Fruit fly (Drosophila melanogaster) whole organism, embryonic: ENCODE measurements around the gene Fmr1.

Source experiments
- Antp ChIP-seq: fragments of 200-800 bp; sonication (Bioruptor generic); optimal IDR thresholded peaks from 3 replicates; lab custom pipeline; 2016; ENCODE audit warnings: missing biosample characterization, missing genetic modification characterization
- C15 ChIP-seq: fragments of 200-800 bp; sonication (Bioruptor generic); IDR thresholded peaks from 3 replicates; pipeline ENCODE4 v1.3.6; 2022; ENCODE audit warnings: missing biosample characterization, missing genetic modification characterization
- CG11398 ChIP-seq: fragments of 200-800 bp; sonication (Bioruptor generic); optimal IDR thresholded peaks from 2 replicates; lab custom pipeline; 2016; ENCODE audit warnings: missing biosample characterization, missing genetic modification characterization
- CG11456 ChIP-seq: fragments of 200-800 bp; sonication (Bioruptor generic); IDR thresholded peaks from 3 replicates; pipeline ENCODE4 v1.3.6; 2022; ENCODE audit warnings: missing biosample characterization, missing genetic modification characterization
- CG11696 ChIP-seq: fragments of 200-800 bp; sonication (Bioruptor generic); IDR thresholded peaks from 2 replicates; pipeline ENCODE4 v1.3.6; 2022; ENCODE audit warnings: missing biosample characterization, missing genetic modification characterization
- CG1602 ChIP-seq: fragments of 200-800 bp; sonication (Bioruptor generic); optimal IDR thresholded peaks from 3 replicates; lab custom pipeline; 2016; ENCODE audit warnings: missing biosample characterization, missing genetic modification characterization
- CG18476 ChIP-seq: fragments of 200-800 bp; sonication (Bioruptor generic); optimal IDR thresholded peaks from 2 replicates; lab custom pipeline; 2016; ENCODE audit warnings: missing biosample characterization, mild to moderate bottlenecking, missing genetic modification characterization
- CG18599 ChIP-seq: fragments of 200-800 bp; sonication (Bioruptor generic); optimal IDR thresholded peaks from 3 replicates; lab custom pipeline; 2017; ENCODE audit warnings: missing biosample characterization, missing genetic modification characterization, mild to moderate bottlenecking, moderate library complexity, missing genetic modification reagents
- CG2875 ChIP-seq: fragments of 200-800 bp; sonication (Bioruptor generic); optimal IDR thresholded peaks from 2 replicates; lab custom pipeline; 2017; ENCODE audit warnings: missing biosample characterization, mild to moderate bottlenecking, missing genetic modification characterization, missing genetic modification reagents
- CG30020 ChIP-seq: fragments of 200-800 bp; optimal IDR thresholded peaks from 2 replicates; lab custom pipeline; 2019; ENCODE audit warnings: missing biosample characterization, mild to moderate bottlenecking, missing genetic modification characterization, moderate library complexity
- CG30431 ChIP-seq: fragments of 200-800 bp; sonication (Bioruptor generic); optimal IDR thresholded peaks from 2 replicates; lab custom pipeline; 2017; ENCODE audit warnings: missing biosample characterization, missing genetic modification characterization
- CG32772 ChIP-seq: fragments of 200-800 bp; sonication (Bioruptor generic); IDR thresholded peaks from 2 replicates; pipeline ENCODE4 v1.3.6; 2022; ENCODE audit warnings: missing biosample characterization, missing genetic modification characterization
- CG3838 ChIP-seq: fragments of 200-800 bp; sonication (Bioruptor generic); optimal IDR thresholded peaks from 3 replicates; lab custom pipeline; 2016; ENCODE audit warnings: missing biosample characterization, missing genetic modification characterization
- CG3847 ChIP-seq: fragments of 200-800 bp; sonication (Bioruptor generic); IDR thresholded peaks from 2 replicates; pipeline ENCODE4 v1.3.6; 2022; ENCODE audit warnings: missing biosample characterization, missing genetic modification characterization
- CG4404 ChIP-seq: fragments of 200-800 bp; sonication (Bioruptor generic); IDR thresholded peaks from 2 replicates; pipeline ENCODE4 v1.3.6; 2022; ENCODE audit warnings: missing biosample characterization, missing genetic modification characterization
- CG6689 ChIP-seq: fragments of 200-800 bp; sonication (Bioruptor generic); IDR thresholded peaks from 2 replicates; pipeline ENCODE4 v1.3.6; 2022; ENCODE audit warnings: missing biosample characterization, missing genetic modification characterization
- CG7271 ChIP-seq: fragments of 200-800 bp; sonication (Bioruptor generic); optimal IDR thresholded peaks from 2 replicates; lab custom pipeline; 2018; ENCODE audit warnings: missing biosample characterization, mild to moderate bottlenecking, missing genetic modification characterization, moderate library complexity
- CG7357 ChIP-seq: fragments of 200-800 bp; sonication (Bioruptor generic); IDR thresholded peaks from 3 replicates; pipeline ENCODE4 v1.3.6; 2022; ENCODE audit warnings: missing biosample characterization, missing genetic modification characterization
- CG8765 ChIP-seq: fragments of 200-800 bp; sonication (Bioruptor generic); IDR thresholded peaks from 2 replicates; pipeline ENCODE4 v1.3.6; 2022; ENCODE audit warnings: missing biosample characterization, missing genetic modification characterization
- CG9727 ChIP-seq: fragments of 200-800 bp; sonication (Bioruptor generic); optimal IDR thresholded peaks from 3 replicates; lab custom pipeline; 2017; ENCODE audit warnings: missing biosample characterization, mild to moderate bottlenecking, missing genetic modification characterization
- CG9932 ChIP-seq: fragments of 200-800 bp; sonication (Bioruptor generic); IDR thresholded peaks from 2 replicates; pipeline ENCODE4 v1.3.6; 2022; ENCODE audit warnings: missing biosample characterization, missing genetic modification characterization
- Doc2 ChIP-seq: fragments of 200-800 bp; sonication (Bioruptor generic); IDR thresholded peaks from 2 replicates; pipeline ENCODE4 v1.3.6; 2022; ENCODE audit warnings: missing biosample characterization, missing genetic modification characterization
- Doc3 ChIP-seq: fragments of 200-800 bp; sonication (Bioruptor generic); IDR thresholded peaks from 3 replicates; pipeline ENCODE4 v1.3.6; 2022; ENCODE audit warnings: missing biosample characterization, missing genetic modification characterization; ENCODE audit not compliant: partially characterized antibody
- Fer3 ChIP-seq: fragments of 200-800 bp; sonication (Bioruptor generic); optimal IDR thresholded peaks from 2 replicates; lab custom pipeline; 2018; ENCODE audit warnings: missing biosample characterization, mild to moderate bottlenecking, missing genetic modification characterization, moderate library complexity
- MTF-1 ChIP-seq: fragments of 200-800 bp; sonication (Bioruptor generic); optimal IDR thresholded peaks from 2 replicates; lab custom pipeline; 2018; ENCODE audit warnings: missing biosample characterization, mild to moderate bottlenecking, missing genetic modification characterization, borderline replicate concordance
- Myb ChIP-seq: fragments of 200-800 bp; sonication (Bioruptor generic); optimal IDR thresholded peaks from 2 replicates; lab custom pipeline; 2016; ENCODE audit warnings: missing biosample characterization, missing genetic modification characterization
- Sox100B ChIP-seq: fragments of 200-800 bp; sonication (Bioruptor generic); optimal IDR thresholded peaks from 3 replicates; lab custom pipeline; 2018; ENCODE audit warnings: missing biosample characterization, mild to moderate bottlenecking, missing genetic modification characterization
- Usf ChIP-seq: fragments of 200-800 bp; sonication (Bioruptor generic); optimal IDR thresholded peaks from 2 replicates; lab custom pipeline; 2017; ENCODE audit warnings: missing genotype, missing biosample characterization, missing genetic modification characterization
- abd-A ChIP-seq: fragments of 200-800 bp; sonication (Bioruptor generic); optimal IDR thresholded peaks from 3 replicates; lab custom pipeline; 2019; ENCODE audit warnings: missing biosample characterization, mild to moderate bottlenecking, missing genetic modification characterization, moderate library complexity
- ato ChIP-seq: fragments of 200-800 bp; sonication (Bioruptor generic); IDR thresholded peaks from 2 replicates; pipeline ENCODE4 v1.3.6; 2022; ENCODE audit warnings: missing biosample characterization, missing genetic modification characterization; ENCODE audit not compliant: partially characterized antibody
- az2 ChIP-seq: fragments of 200-800 bp; sonication (Bioruptor generic); optimal IDR thresholded peaks from 3 replicates; lab custom pipeline; 2016; ENCODE audit warnings: missing biosample characterization, missing genetic modification characterization
- bcd ChIP-seq: fragments of 200-800 bp; sonication (Bioruptor generic); optimal IDR thresholded peaks from 2 replicates; lab custom pipeline; 2017; ENCODE audit warnings: missing biosample characterization, mild to moderate bottlenecking, missing genetic modification characterization
- crc ChIP-seq: fragments of 200-800 bp; sonication (Bioruptor generic); optimal IDR thresholded peaks from 2 replicates; lab custom pipeline; 2016; ENCODE audit warnings: missing biosample characterization, missing genetic modification characterization
- crol ChIP-seq: fragments of 200-800 bp; sonication (Bioruptor generic); IDR thresholded peaks from 2 replicates; pipeline ENCODE4 v1.3.6; 2022; ENCODE audit warnings: missing biosample characterization, missing genetic modification characterization
- cwo ChIP-seq: fragments of 200-800 bp; sonication (Bioruptor generic); optimal IDR thresholded peaks from 3 replicates; lab custom pipeline; 2017; ENCODE audit warnings: missing biosample characterization, missing genetic modification characterization, mild to moderate bottlenecking, moderate library complexity, missing genetic modification reagents
- eve ChIP-seq, 2 experiments: fragments of >200 bp; optimal IDR thresholded peaks; 2 replicates each; lab custom pipeline; 2017; ENCODE audit warnings: missing biosample characterization in 2 of 2, missing genetic modification characterization in 2 of 2
- fd64A ChIP-seq: fragments of 200-800 bp; sonication (Bioruptor generic); optimal IDR thresholded peaks from 3 replicates; lab custom pipeline; 2018; ENCODE audit warnings: missing biosample characterization, mild to moderate bottlenecking, missing genetic modification characterization
- odd ChIP-seq: fragments of 200-800 bp; sonication (Bioruptor generic); optimal IDR thresholded peaks from 2 replicates; lab custom pipeline; 2017; ENCODE audit warnings: missing biosample characterization, mild to moderate bottlenecking, missing genetic modification characterization
- p53 ChIP-seq: fragments of 200-800 bp; sonication (Bioruptor generic); optimal IDR thresholded peaks from 2 replicates; lab custom pipeline; 2016; ENCODE audit warnings: missing biosample characterization, missing genetic modification characterization
- pan ChIP-seq, 4 experiments: fragments of >200 bp in 3 of 4; fragments of 200-800 bp in 1 of 4; sonication (Bioruptor generic) in 1 of 4; optimal IDR thresholded peaks in 3 of 4; IDR thresholded peaks in 1 of 4; 2 replicates each; pipeline versions ENCODE4 v1.3.6 to Lab custom; 2017 to 2022; ENCODE audit warnings: missing biosample characterization in 2 of 4, missing genetic modification characterization in 2 of 4, mixed read lengths in 1 of 4
- prd ChIP-seq, 3 experiments: fragments of >200 bp in 2 of 3; fragments of 200-800 bp in 1 of 3; sonication (Bioruptor generic) in 1 of 3; optimal IDR thresholded peaks in 2 of 3; IDR thresholded peaks in 1 of 3; 2 replicates in 2 of 3; 3 replicates in 1 of 3; pipeline versions ENCODE4 v1.3.6 to Lab custom; 2017 to 2022; ENCODE audit warnings: missing biosample characterization in 1 of 3, missing genetic modification characterization in 1 of 3
- sd ChIP-seq: fragments of 200-800 bp; sonication (Bioruptor generic); optimal IDR thresholded peaks from 3 replicates; lab custom pipeline; 2018; ENCODE audit warnings: missing biosample characterization, mild to moderate bottlenecking, missing genetic modification characterization, moderate library complexity
- slp2 ChIP-seq: fragments of 200-800 bp; sonication (Bioruptor generic); optimal IDR thresholded peaks from 2 replicates; lab custom pipeline; 2016; ENCODE audit warnings: missing biosample characterization, missing genetic modification characterization
- sqz ChIP-seq: fragments of 200-800 bp; sonication (Bioruptor generic); optimal IDR thresholded peaks from 3 replicates; lab custom pipeline; 2018; ENCODE audit warnings: missing biosample characterization, mild to moderate bottlenecking, missing genetic modification characterization
- stc ChIP-seq: fragments of 200-800 bp; sonication (Bioruptor generic); IDR thresholded peaks from 2 replicates; pipeline ENCODE4 v1.3.6; 2022; ENCODE audit warnings: missing biosample characterization, missing genetic modification characterization
- stwl ChIP-seq: fragments of 200-800 bp; sonication (Bioruptor generic); optimal IDR thresholded peaks from 3 replicates; lab custom pipeline; 2018; ENCODE audit warnings: missing biosample characterization, mild to moderate bottlenecking, missing genetic modification characterization, moderate library complexity
- trh ChIP-seq: fragments of 200-800 bp; sonication (Bioruptor generic); optimal IDR thresholded peaks from 2 replicates; lab custom pipeline; 2016; ENCODE audit warnings: missing biosample characterization, missing genetic modification characterization
- yki ChIP-seq: fragments of >200 bp; optimal IDR thresholded peaks from 3 replicates; lab custom pipeline; 2018

The Fmr1 gene

dm6 chr3R:10054278-10054975 lies 55.5 kb downstream of the Fmr1 start (continued):
- no peak for TF ChIP-seq CG7357
- no peak for TF ChIP-seq CG11398 (GFP tag; lab: Kevin White, UChicago)
- no peak for TF ChIP-seq prd (optimal IDR thresholded peaks at IDR 0.05; lab: Kevin White, UChicago)
- TF ChIP-seq prd (GFP tag; IDR thresholded peaks at IDR 0.05; lab: Robert Waterston, UW) = no peak
- TF ChIP-seq stc (GFP tag; lab: Robert Waterston, UW) = no peak
- TF ChIP-seq cwo (GFP tag; lab: Kevin White, UChicago) = peak; percentile 16
- TF ChIP-seq MTF-1 (GFP tag; lab: Kevin White, UChicago) = no peak
- TF ChIP-seq eve (GFP tag; optimal IDR thresholded peaks at IDR 0.05; lab: Kevin White, UChicago) = no peak
- no peak for TF ChIP-seq CG6689 (GFP tag; lab: Robert Waterston, UW)
- TF ChIP-seq CG11696 (GFP tag; lab: Robert Waterston, UW) = no peak
- no peak for TF ChIP-seq Usf
- no peak for TF ChIP-seq CG3847 (GFP tag; lab: Robert Waterston, UW)
- TF ChIP-seq CG2875 (GFP tag; lab: Kevin White, UChicago) = no peak
- TF ChIP-seq sqz (GFP tag; lab: Kevin White, UChicago) = no peak
- no peak for TF ChIP-seq crol (GFP tag; lab: Robert Waterston, UW)
- TF ChIP-seq CG30431 (GFP tag; lab: Kevin White, UChicago) = no peak
- peak; percentile 19 for TF ChIP-seq CG9727 (GFP tag; lab: Kevin White, UChicago)
- TF ChIP-seq sd (tag; lab: Kevin White, UChicago) = peak; percentile 97
- no peak for TF ChIP-seq stwl (tag; lab: Kevin White, UChicago)

- TF ChIP-seq CG8765 (GFP tag; lab: Robert Waterston, UW) (no peak), CG1602 (GFP tag; lab: Kevin White, UChicago) (no peak), CG7271 (peak; percentile 19), CG18476 (GFP tag; lab: Kevin White, UChicago) (no peak), CG3838 (GFP tag; lab: Kevin White, UChicago) (no peak), CG32772 (GFP tag; lab: Robert Waterston, UW) (no peak), CG30020 (tag; lab: Kevin White, UChicago) (no peak), C15 (GFP tag; lab: Robert Waterston, UW) (no peak), CG18599 (no peak), Myb (GFP tag; lab: Kevin White, UChicago) (peak; percentile 42), bcd (GFP tag; lab: Kevin White, UChicago) (no peak), p53 (GFP tag; lab: Kevin White, UChicago) (no peak), Sox100B (GFP tag; lab: Kevin White, UChicago) (peak; percentile 9), Fer3 (peak; percentile 13), abd-A (no peak), CG4404 (GFP tag; lab: Robert Waterston, UW) (no peak), yki (lab: Kevin White, UChicago) (no peak), CG11398 (GFP tag; lab: Kevin White, UChicago) (no peak), CG9932 (GFP tag; lab: Robert Waterston, UW) (no peak), CG2875 (GFP tag; lab: Kevin White, UChicago) (no peak), odd (GFP tag; lab: Kevin White, UChicago) (no peak), Doc3 (GFP tag; lab: Robert Waterston, UW) (no peak), ato (GFP tag; lab: Robert Waterston, UW) (no peak), Antp (GFP tag; lab: Kevin White, UChicago) (no peak), CG11456 (GFP tag; lab: Robert Waterston, UW) (no peak), pan (optimal IDR thresholded peaks at IDR 0.05; lab: Kevin White, UChicago) (no peak), pan (GFP tag; optimal IDR thresholded peaks at IDR 0.05 in 1 of 2, IDR thresholded peaks at IDR 0.05 in 1 of 2) (no peak), stc (GFP tag; lab: Robert Waterston, UW) (peak; percentile 49; the same call in 1 of the 2 replicates), Doc2 (GFP tag; lab: Robert Waterston, UW) (no peak), crc (GFP tag; lab: Kevin White, UChicago) (no peak), az2 (GFP tag; lab: Kevin White, UChicago) (no peak), slp2 (GFP tag; lab: Kevin White, UChicago) (no peak), trh (GFP tag; lab: Kevin White, UChicago) (no peak), cwo (GFP tag; lab: Kevin White, UChicago) (no peak), fd64A (no peak)
These were observed 56.4 kb downstream of the Fmr1 start for dm6 chr3R:10053559-10053958.
